Worm (Caenorhabditis elegans): ENCODE data around the gene nhr-142.

DNA sequence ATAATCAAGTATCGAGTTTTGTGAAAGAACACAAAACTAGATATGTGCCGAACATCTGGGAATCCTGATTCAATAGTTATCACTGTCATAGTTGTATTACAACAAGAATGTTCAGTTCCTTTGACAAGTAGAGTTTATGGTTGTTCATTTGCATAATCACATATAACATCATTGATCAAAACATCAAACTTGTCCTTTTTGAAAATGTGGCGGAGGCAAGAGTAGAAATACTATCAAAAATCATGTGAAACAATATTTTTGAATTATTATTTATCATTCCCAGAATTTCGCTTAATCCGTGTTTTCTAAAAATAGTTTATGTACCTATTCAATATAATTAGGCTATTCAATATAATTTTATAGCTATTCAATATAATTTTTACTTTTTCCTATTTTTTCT is 5.0 kb downstream of the nhr-142 start, which contains the start of gene F44E7.7:
- TF ChIP-seq W03F9.2 (tag; optimal IDR thresholded peaks at IDR 0.05) (no peak), dao-5 (tag; optimal IDR thresholded peaks at IDR 0.05) (no peak), him-1 (tag; optimal IDR thresholded peaks at IDR 0.05) (no peak)

Measured in whole organism, L4/young adult.